Worm (Caenorhabditis elegans): ENCODE measurements around the gene lgmn-1.

The lgmn-1 gene

ce11 chrV:12537505-12537904 is 24.6 kb downstream of the lgmn-1 start:
- no peak for TF ChIP-seq unc-62 (GFP tag; optimal IDR thresholded peaks at IDR 0.05)

ce11 chrV:12538984-12539852 is 26.4 kb downstream of the lgmn-1 start:
- TF ChIP-seq unc-62 (GFP tag; optimal IDR thresholded peaks at IDR 0.05) = no peak

ce11 chrV:12540018-12540417 is 27.2 kb downstream of the lgmn-1 start:
- no peak for TF ChIP-seq unc-62 (GFP tag; optimal IDR thresholded peaks at IDR 0.05)

ce11 chrV:12540739-12541138 is 27.9 kb downstream of the lgmn-1 start, which contains the start of gene F45D3.2:
TSS of gene F45D3.2 (plus strand) at chrV:12541039.
- no peak for TF ChIP-seq unc-62 (GFP tag; optimal IDR thresholded peaks at IDR 0.05)

- no peak for TF ChIP-seq unc-62 (GFP tag; optimal IDR thresholded peaks at IDR 0.05)
These were observed 28.4 kb downstream of the lgmn-1 start for ce11 chrV:12541207-12541606.

- no peak for TF ChIP-seq unc-62 (GFP tag; optimal IDR thresholded peaks at IDR 0.05)
These were observed 29.9 kb downstream of the lgmn-1 start for ce11 chrV:12542683-12543319.

- TF ChIP-seq unc-62 (GFP tag; optimal IDR thresholded peaks at IDR 0.05) = no peak
These were observed 36.0 kb downstream of the lgmn-1 start for ce11 chrV:12548830-12549229.

- TF ChIP-seq unc-62 (GFP tag; optimal IDR thresholded peaks at IDR 0.05) = no peak
These were observed 36.7 kb downstream of the lgmn-1 start for ce11 chrV:12549604-12550003.

- no peak for TF ChIP-seq unc-62 (GFP tag; optimal IDR thresholded peaks at IDR 0.05)
These were observed 37.3 kb downstream of the lgmn-1 start, which contains the start of gene F45D3.3 for ce11 chrV:12550036-12550626. TSS of gene F45D3.3 (minus strand) at chrV:12550385.

ce11 chrV:12550755-12551154 is 37.9 kb downstream of the lgmn-1 start:
- no peak for TF ChIP-seq unc-62 (GFP tag; optimal IDR thresholded peaks at IDR 0.05)

ce11 chrV:12551638-12552478 is 39.0 kb downstream of the lgmn-1 start:
- TF ChIP-seq unc-62 (GFP tag; optimal IDR thresholded peaks at IDR 0.05) = no peak

- no peak for TF ChIP-seq unc-62 (GFP tag; optimal IDR thresholded peaks at IDR 0.05)
These were observed 39.9 kb downstream of the lgmn-1 start, which contains the start of gene F45D3.4 for ce11 chrV:12552671-12553212. TSS of gene F45D3.4 (minus strand) at chrV:12553191.

ce11 chrV:12553286-12553725 is 40.5 kb downstream of the lgmn-1 start:
- no peak for TF ChIP-seq unc-62 (GFP tag; optimal IDR thresholded peaks at IDR 0.05)

- TF ChIP-seq unc-62 (GFP tag; optimal IDR thresholded peaks at IDR 0.05) = no peak
These were observed 41.5 kb downstream of the lgmn-1 start for ce11 chrV:12554172-12555031.

Data from whole organism, dauer.